Fruit fly (Drosophila melanogaster): Measurements from ENCODE around the gene CG17078.

CG17078 gene

DNA sequence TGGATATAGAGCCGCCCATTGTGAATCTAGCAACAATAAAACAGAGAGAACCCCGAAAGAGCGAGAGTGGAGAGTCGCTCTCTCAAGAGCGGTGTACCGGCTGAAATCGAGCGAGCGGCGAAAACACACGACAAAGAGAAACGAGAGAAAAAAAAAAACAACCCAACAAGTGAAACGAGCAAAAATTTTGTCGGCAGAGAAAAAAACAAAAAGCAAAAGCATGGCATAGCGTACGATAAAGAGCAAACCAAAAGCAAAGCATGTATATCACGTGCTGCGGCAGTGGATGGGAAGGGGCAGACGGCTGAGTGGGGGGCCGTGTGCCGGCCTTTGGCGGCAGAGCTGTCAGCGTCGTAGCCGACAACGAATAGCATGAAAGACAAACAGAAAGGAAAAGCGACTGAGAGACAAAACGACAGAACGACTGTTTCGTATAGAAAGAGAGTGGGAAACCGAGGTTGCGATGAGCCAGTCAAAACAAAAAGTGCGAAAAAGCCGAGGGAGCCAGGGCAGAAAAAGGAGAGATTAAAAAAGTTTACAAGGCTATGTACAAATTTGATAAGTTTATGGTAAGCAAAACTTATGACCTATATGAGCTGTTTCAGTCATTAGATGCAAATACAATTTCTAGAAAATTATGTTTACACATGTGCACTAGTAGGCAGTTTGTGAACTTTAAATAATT is 31.2 kb downstream of the CG17078 start (continued):
- TF ChIP-seq HmgD (GFP tag; optimal IDR thresholded peaks at IDR 0.05) (peak; percentile 35), CG11723 (GFP tag; optimal IDR thresholded peaks at IDR 0.05) (no peak), CG17361 (GFP tag; IDR thresholded peaks at IDR 0.05) (no peak), danr (GFP tag; IDR thresholded peaks at IDR 0.05) (no peak), chm (GFP tag; IDR thresholded peaks at IDR 0.05) (peak; percentile 53; the same call in 1 of the 2 replicates), CG14014 (GFP tag; IDR thresholded peaks at IDR 0.05) (peak; percentile 36; the same call in 1 of the 2 replicates), yki (optimal IDR thresholded peaks at IDR 0.05) (peak; percentile 77), hbn (GFP tag; IDR thresholded peaks at IDR 0.05; ENCODE audit: partially characterized antibody) (peak; percentile 57; the same call in 1 of the 2 replicates), Deaf1 (tag; optimal IDR thresholded peaks at IDR 0.05) (peak; percentile 40), HLH4C (GFP tag; IDR thresholded peaks at IDR 0.05; ENCODE audit: partially characterized antibody) (peak; percentile 42; the same call in 1 of the 3 replicates), pros (GFP tag; optimal IDR thresholded peaks at IDR 0.05) (peak; percentile 54), grn (GFP tag; optimal IDR thresholded peaks at IDR 0.05) (no peak), CG3163 (GFP tag; optimal IDR thresholded peaks at IDR 0.05) (peak; percentile 94), CG9215 (GFP tag; IDR thresholded peaks at IDR 0.05) (no peak), Scr (GFP tag; IDR thresholded peaks at IDR 0.05; ENCODE audit: partially characterized antibody) (peak; percentile 43), lbe (GFP tag; optimal IDR thresholded peaks at IDR 0.05) (peak; percentile 61), CG2129 (GFP tag; IDR thresholded peaks at IDR 0.05; ENCODE audit: partially characterized antibody) (no peak), sd (tag; optimal IDR thresholded peaks at IDR 0.05) (peak; percentile 70), onecut (GFP tag; IDR thresholded peaks at IDR 0.05) (peak; percentile 23), ken (GFP tag; IDR thresholded peaks at IDR 0.05) (no peak)

DNA sequence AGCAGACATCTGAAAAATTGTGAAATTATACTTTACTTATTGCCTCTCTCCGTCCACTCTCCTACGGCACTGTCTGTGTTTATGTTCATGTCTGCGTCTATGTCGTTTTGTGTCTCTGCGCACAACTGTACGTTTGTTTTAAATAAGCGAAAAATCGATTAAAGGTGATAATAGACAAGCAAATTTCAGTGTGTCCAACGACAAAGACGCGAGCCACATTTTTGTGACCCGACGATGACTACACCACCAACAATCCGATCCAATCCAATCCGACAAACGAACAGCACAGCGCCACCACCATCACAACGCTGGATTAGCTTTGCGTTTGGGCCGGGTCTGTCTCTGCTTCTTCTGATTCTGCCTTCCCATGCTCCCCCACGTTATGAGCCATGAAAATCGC is 33.5 kb downstream of the CG17078 start:
- peak; percentile 9 for TF ChIP-seq oc (tag; optimal IDR thresholded peaks at IDR 0.05)
- TF ChIP-seq CG12155 (GFP tag; optimal IDR thresholded peaks at IDR 0.05): peak; percentile 7
- peak; percentile 69 for TF ChIP-seq Med (GFP tag)
- TF ChIP-seq sd (tag; optimal IDR thresholded peaks at IDR 0.05): peak; percentile 45
- no peak for TF ChIP-seq usp (GFP tag; optimal IDR thresholded peaks at IDR 0.05)
- TF ChIP-seq CG2199 (GFP tag; IDR thresholded peaks at IDR 0.05): 0 out of 3 replicates have a peak, but pooled peaks have one; percentile 11
- no peak for TF ChIP-seq CG13894 (tag; optimal IDR thresholded peaks at IDR 0.05)
- TF ChIP-seq Deaf1 (tag; optimal IDR thresholded peaks at IDR 0.05): peak; percentile 67
- peak; percentile 75 for TF ChIP-seq onecut (GFP tag; IDR thresholded peaks at IDR 0.05)
- TF ChIP-seq CG17385 (GFP tag; optimal IDR thresholded peaks at IDR 0.05): peak; percentile 14
- peak; percentile 12; the same call in 1 of the 2 replicates for TF ChIP-seq bbx (GFP tag; IDR thresholded peaks at IDR 0.05; ENCODE audit: partially characterized antibody)
- TF ChIP-seq slbo (GFP tag; IDR thresholded peaks at IDR 0.05): 0 out of 2 replicates have a peak, but pooled peaks have one; percentile 3
- TF ChIP-seq CG15479 (GFP tag; optimal IDR thresholded peaks at IDR 0.05): no peak
- TF ChIP-seq nom (GFP tag; optimal IDR thresholded peaks at IDR 0.05): no peak

- TF ChIP-seq sisA (GFP tag; IDR thresholded peaks at IDR 0.05): 0 out of 2 replicates have a peak, but pooled peaks have one; percentile 33
- 0 out of 2 replicates have a peak, but pooled peaks have one; percentile 21 for TF ChIP-seq CG6272 (GFP tag; IDR thresholded peaks at IDR 0.05)
- peak; percentile 29 for TF ChIP-seq CG15514 (GFP tag; optimal IDR thresholded peaks at IDR 0.05)
- TF ChIP-seq jigr1 (GFP tag; IDR thresholded peaks at IDR 0.05): no peak
- TF ChIP-seq CG6689 (GFP tag; IDR thresholded peaks at IDR 0.05): peak; percentile 36; the same call in 1 of the 2 replicates
- TF ChIP-seq tgo (GFP tag; IDR thresholded peaks at IDR 0.05): peak; percentile 55; the same call in 1 of the 3 replicates
- TF ChIP-seq CG18476 (GFP tag; optimal IDR thresholded peaks at IDR 0.05): peak; percentile 10
- TF ChIP-seq pan (optimal IDR thresholded peaks at IDR 0.05): no peak
- peak in 1 of 2 experiments; percentile 56 for TF ChIP-seq pan (GFP tag; optimal IDR thresholded peaks at IDR 0.05 in 1 of 2, IDR thresholded peaks at IDR 0.05 in 1 of 2)
- TF ChIP-seq CG14014 (GFP tag; IDR thresholded peaks at IDR 0.05): 0 out of 2 replicates have a peak, but pooled peaks have one; percentile 33
- no peak for TF ChIP-seq Hand (GFP tag; optimal IDR thresholded peaks at IDR 0.05)
- TF ChIP-seq NC2α (GFP tag; optimal IDR thresholded peaks at IDR 0.05): no peak
- peak; percentile 24 for TF ChIP-seq CG17385 (GFP tag; optimal IDR thresholded peaks at IDR 0.05)
- TF ChIP-seq Nf-YC (tag; optimal IDR thresholded peaks at IDR 0.05): peak; percentile 88
- peak; percentile 61 for TF ChIP-seq row (GFP tag; IDR thresholded peaks at IDR 0.05)
- peak; percentile 35 for TF ChIP-seq CG15011 (GFP tag; optimal IDR thresholded peaks at IDR 0.05)
- no peak for TF ChIP-seq Med (GFP tag)
- peak; percentile 28 for TF ChIP-seq Fer3 (tag; optimal IDR thresholded peaks at IDR 0.05)
- TF ChIP-seq Ptx1 (GFP tag; IDR thresholded peaks at IDR 0.05): peak; percentile 46
- TF ChIP-seq CG10654 (GFP tag; optimal IDR thresholded peaks at IDR 0.05): peak; percentile 6
Measured at dm6 chr2L:243819-244218, 34.2 kb downstream of the CG17078 start.
